Fruit fly (Drosophila melanogaster) whole organism, pupa: Measurements from ENCODE around the gene CG12817.

Experiments
- CG13204 ChIP-seq: fragments of 200-800 bp; sonication (Bioruptor generic); optimal IDR thresholded peaks from 2 replicates; lab custom pipeline; 2018; ENCODE audit warnings: missing biosample characterization, mild to moderate bottlenecking, missing genetic modification characterization, moderate library complexity
- CG8159 ChIP-seq: fragments of 200-800 bp; sonication (Bioruptor generic); optimal IDR thresholded peaks from 3 replicates; lab custom pipeline; 2018; ENCODE audit warnings: missing biosample characterization, mild to moderate bottlenecking, missing genetic modification characterization, moderate library complexity
- D1 ChIP-seq: fragments of 200-800 bp; sonication (Bioruptor generic); optimal IDR thresholded peaks from 2 replicates; lab custom pipeline; 2018; ENCODE audit warnings: missing biosample characterization, mild to moderate bottlenecking, missing genetic modification characterization, moderate library complexity
- Snoo ChIP-seq: fragments of 200-800 bp; sonication (Bioruptor generic); optimal IDR thresholded peaks from 3 replicates; lab custom pipeline; 2017; ENCODE audit warnings: missing biosample characterization, mild to moderate bottlenecking, missing genetic modification characterization, inconsistent platforms

dm6 chr3R:10217998-10218397 lies 6.5 kb downstream of the CG12817 start:
- TF ChIP-seq Snoo (tag; lab: Kevin White, UChicago) (no peak), CG8159 (tag; lab: Kevin White, UChicago) (no peak), D1 (no peak), CG13204 (GFP tag; lab: Kevin White, UChicago) (no peak)
